Worm (Caenorhabditis elegans): ENCODE data around the gene sedl-1.
"Not testable (repeated sequence)": the region's sequence is repeated elsewhere in the genome, so short reads cannot be mapped to it uniquely, and the experiment has no call there.

Gene sedl-1

ce11 chrX:1410552-1410951, 29.5 kb downstream of the sedl-1 start, which contains the start of gene abu-2:
Gene abu-2, minus strand, starts transcription at chrX:1410652.
- TF ChIP-seq unc-98 (GFP tag; IDR thresholded peaks at IDR 0.05) = no peak
- TF ChIP-seq ceh-8 (GFP tag; optimal IDR thresholded peaks at IDR 0.05) = no peak
- TF ChIP-seq grh-1 (GFP tag; IDR thresholded peaks at IDR 0.05) = no peak
- no peak for TF ChIP-seq snu-23 (GFP tag; optimal IDR thresholded peaks at IDR 0.05)
- no peak for TF ChIP-seq zag-1 (tag; optimal IDR thresholded peaks at IDR 0.05)
- no peak for TF ChIP-seq nhr-77 (tag; optimal IDR thresholded peaks at IDR 0.05)
- no peak for TF ChIP-seq pag-3 (tag; optimal IDR thresholded peaks at IDR 0.05; ENCODE audit: borderline replicate concordance, insufficient read depth)
- no peak for TF ChIP-seq nhr-85 (tag)
- TF ChIP-seq zip-4 (GFP tag; optimal IDR thresholded peaks at IDR 0.05) = no peak
- TF ChIP-seq skn-1 (tag; optimal IDR thresholded peaks at IDR 0.05) = no peak
- TF ChIP-seq elt-3 (tag; optimal IDR thresholded peaks at IDR 0.05) = no peak
- no peak for TF ChIP-seq mdl-1 (tag; optimal IDR thresholded peaks at IDR 0.05)
- no peak for TF ChIP-seq mep-1 (tag; optimal IDR thresholded peaks at IDR 0.05)
- TF ChIP-seq fkh-4 (tag; optimal IDR thresholded peaks at IDR 0.05; ENCODE audit: borderline replicate concordance) = no peak
- no peak for TF ChIP-seq fkh-10 (GFP tag; optimal IDR thresholded peaks at IDR 0.05)
- TF ChIP-seq mef-2 (tag; optimal IDR thresholded peaks at IDR 0.05) = no peak

ce11 chrX:1409224-1409623, 30.8 kb downstream of the sedl-1 start:
- TF ChIP-seq nhr-76 (tag; optimal IDR thresholded peaks at IDR 0.05) (no peak), jun-1 (tag; optimal IDR thresholded peaks at IDR 0.05) (no peak), skn-1 (tag; optimal IDR thresholded peaks at IDR 0.05) (no peak), hlh-4 (tag; optimal IDR thresholded peaks at IDR 0.05) (no peak), rnt-1 (tag; optimal IDR thresholded peaks at IDR 0.05) (no peak), fkh-4 (tag; optimal IDR thresholded peaks at IDR 0.05; ENCODE audit: borderline replicate concordance) (no peak), nhr-11 (tag; optimal IDR thresholded peaks at IDR 0.05) (no peak), snu-23 (GFP tag; optimal IDR thresholded peaks at IDR 0.05) (no peak), ets-5 (GFP tag; IDR thresholded peaks at IDR 0.05) (no peak), F16B12.6 (tag; optimal IDR thresholded peaks at IDR 0.05) (no peak), mep-1 (tag; optimal IDR thresholded peaks at IDR 0.05) (no peak), sox-4 (tag; optimal IDR thresholded peaks at IDR 0.05) (no peak), nhr-71 (tag; optimal IDR thresholded peaks at IDR 0.05) (no peak), blmp-1 (tag; optimal IDR thresholded peaks at IDR 0.05) (no peak), zip-4 (GFP tag; optimal IDR thresholded peaks at IDR 0.05) (no peak), unc-86 (tag; optimal IDR thresholded peaks at IDR 0.05) (no peak), lin-14 (GFP tag; optimal IDR thresholded peaks at IDR 0.05) (no peak), lin-39 (tag; optimal IDR thresholded peaks at IDR 0.05) (no peak)

ce11 chrX:1403971-1404370, 36.1 kb downstream of the sedl-1 start, which contains the start of gene ZK402.1:
Gene ZK402.1, plus strand, starts transcription at chrX:1404271.
- TF ChIP-seq fkh-10 (GFP tag; optimal IDR thresholded peaks at IDR 0.05); ztf-11 (tag; optimal IDR thresholded peaks at IDR 0.05); pqm-1 (tag; optimal IDR thresholded peaks at IDR 0.05): not testable (repeated sequence)

ce11 chrX:1403444-1403843, 36.6 kb downstream of the sedl-1 start, which contains the start of gene ZK402.2:
Gene ZK402.2, plus strand, starts transcription at chrX:1403744.
- TF ChIP-seq dsc-1, tlp-1, pqm-1 (tag; optimal IDR thresholded peaks at IDR 0.05): not testable (repeated sequence)

ce11 chrX:1401259-1401658, 38.8 kb downstream of the sedl-1 start, which contains the start of gene ZK402.5:
Gene ZK402.5, minus strand, starts transcription at chrX:1401359.
- TF ChIP-seq ceh-90 (tag; optimal IDR thresholded peaks at IDR 0.05) (no peak), alr-1 (tag; optimal IDR thresholded peaks at IDR 0.05; ENCODE audit: borderline replicate concordance) (no peak)
